Fruit fly (Drosophila melanogaster) whole organism, embryonic: ENCODE measurements around the gene tj.

Source experiments
- CG31224 ChIP-seq: fragments of 200-800 bp; sonication (Bioruptor generic); IDR thresholded peaks from 2 replicates; pipeline ENCODE4 v1.3.6; 2022; ENCODE audit warnings: missing biosample characterization, missing genetic modification characterization
- ac ChIP-seq: fragments of 200-800 bp; sonication (Bioruptor generic); optimal IDR thresholded peaks from 3 replicates; lab custom pipeline; 2017; ENCODE audit warnings: missing biosample characterization, mild to moderate bottlenecking, missing genetic modification characterization

- no peak for TF ChIP-seq CG31224 (GFP tag; lab: Robert Waterston, UW)
- no peak for TF ChIP-seq ac (GFP tag; lab: Kevin White, UChicago)
Observed at dm6 chr2L:19430343-19430742, 33.7 kb upstream of the tj start, which contains the start of gene RtcB.
